Fruit fly (Drosophila melanogaster) whole organism, embryonic: ENCODE data around the gene ND-SGDH.
A peak's percentile ranks its signal among the peaks of the same experiment; 100 is the strongest.

Source experiments
- Atf6 ChIP-seq: fragments of 200-800 bp; sonication (Bioruptor generic); IDR thresholded peaks from 2 replicates; pipeline ENCODE4 v1.3.6; 2022; ENCODE audit warnings: missing biosample characterization, missing genetic modification characterization
- BEAF-32 ChIP-seq: fragments of 200-800 bp; sonication (Bioruptor generic); optimal IDR thresholded peaks from 3 replicates; lab custom pipeline; 2017; ENCODE audit warnings: missing biosample characterization, missing genetic modification characterization, mild to moderate bottlenecking, moderate library complexity, missing genetic modification reagents
- Bgb ChIP-seq: fragments of 200-800 bp; sonication (Bioruptor generic); IDR thresholded peaks from 2 replicates; pipeline ENCODE4 v1.3.6; 2022; ENCODE audit warnings: missing biosample characterization, missing genetic modification characterization; ENCODE audit not compliant: partially characterized antibody
- Blimp-1 ChIP-seq: fragments of 200-800 bp; sonication (Bioruptor generic); optimal IDR thresholded peaks from 3 replicates; lab custom pipeline; 2018; ENCODE audit warnings: missing biosample characterization, missing genetic modification characterization, mild to moderate bottlenecking, moderate library complexity, missing genetic modification reagents
- CG10321 ChIP-seq: fragments of 200-800 bp; sonication (Bioruptor generic); IDR thresholded peaks from 2 replicates; pipeline ENCODE4 v1.3.6; 2022; ENCODE audit warnings: missing biosample characterization, missing genetic modification characterization
- CG11560 ChIP-seq: fragments of 200-800 bp; sonication (Bioruptor generic); IDR thresholded peaks from 3 replicates; pipeline ENCODE4 v1.3.6; 2022; ENCODE audit warnings: missing biosample characterization, missing genetic modification characterization
- CG12219 ChIP-seq: fragments of 200-800 bp; sonication (Bioruptor generic); optimal IDR thresholded peaks from 3 replicates; lab custom pipeline; 2018; ENCODE audit warnings: missing biosample characterization, mild to moderate bottlenecking, missing genetic modification characterization
- CG13624 ChIP-seq: fragments of 200-800 bp; sonication (Bioruptor generic); optimal IDR thresholded peaks from 2 replicates; lab custom pipeline; 2016; ENCODE audit warnings: missing biosample characterization, missing genetic modification characterization
- CG14050 ChIP-seq: fragments of 200-800 bp; sonication (Bioruptor generic); IDR thresholded peaks from 3 replicates; pipeline ENCODE4 v1.3.6; 2022; ENCODE audit warnings: missing biosample characterization, missing genetic modification characterization
- CG15073 ChIP-seq: fragments of 200-800 bp; sonication (Bioruptor generic); optimal IDR thresholded peaks from 2 replicates; lab custom pipeline; 2016; ENCODE audit warnings: missing biosample characterization, missing genetic modification characterization
- CG1529 ChIP-seq: fragments of 200-800 bp; sonication (Bioruptor generic); optimal IDR thresholded peaks from 3 replicates; lab custom pipeline; 2018; ENCODE audit warnings: missing biosample characterization, missing genetic modification characterization
- CG15479 ChIP-seq: fragments of 200-800 bp; sonication (Bioruptor generic); optimal IDR thresholded peaks from 3 replicates; lab custom pipeline; 2019; ENCODE audit warnings: missing biosample characterization, mild to moderate bottlenecking, missing genetic modification characterization, moderate library complexity
- CG17912 ChIP-seq: fragments of 200-800 bp; sonication (Bioruptor generic); optimal IDR thresholded peaks from 2 replicates; lab custom pipeline; 2018; ENCODE audit warnings: missing biosample characterization, mild to moderate bottlenecking, missing genetic modification characterization
- CG18476 ChIP-seq: fragments of 200-800 bp; sonication (Bioruptor generic); optimal IDR thresholded peaks from 2 replicates; lab custom pipeline; 2016; ENCODE audit warnings: missing biosample characterization, mild to moderate bottlenecking, missing genetic modification characterization
- CG32772 ChIP-seq: fragments of 200-800 bp; sonication (Bioruptor generic); IDR thresholded peaks from 2 replicates; pipeline ENCODE4 v1.3.6; 2022; ENCODE audit warnings: missing biosample characterization, missing genetic modification characterization
- CG3281 ChIP-seq: fragments of 200-800 bp; sonication (Bioruptor generic); optimal IDR thresholded peaks from 3 replicates; lab custom pipeline; 2017; ENCODE audit warnings: missing biosample characterization, mild to moderate bottlenecking, missing genetic modification characterization
- CG33213 ChIP-seq: fragments of 200-800 bp; sonication (Bioruptor generic); optimal IDR thresholded peaks from 3 replicates; lab custom pipeline; 2016; ENCODE audit warnings: missing biosample characterization, missing genetic modification characterization
- CG4707 ChIP-seq: fragments of 200-800 bp; sonication (Bioruptor generic); optimal IDR thresholded peaks from 2 replicates; lab custom pipeline; 2018; ENCODE audit warnings: missing biosample characterization, mild to moderate bottlenecking, missing genetic modification characterization, moderate library complexity
- CG5245 ChIP-seq: fragments of 200-800 bp; sonication (Bioruptor generic); optimal IDR thresholded peaks from 3 replicates; lab custom pipeline; 2016; ENCODE audit warnings: missing biosample characterization, missing genetic modification characterization
- CG6272 ChIP-seq: fragments of 200-800 bp; sonication (Bioruptor generic); IDR thresholded peaks from 2 replicates; pipeline ENCODE4 v1.3.6; 2022; ENCODE audit warnings: missing biosample characterization, missing genetic modification characterization
- CG7745 ChIP-seq: fragments of 200-800 bp; sonication (Bioruptor generic); optimal IDR thresholded peaks from 2 replicates; lab custom pipeline; 2018; ENCODE audit warnings: missing biosample characterization, mild to moderate bottlenecking, missing genetic modification characterization, moderate library complexity
- CG8359 ChIP-seq: fragments of 200-800 bp; sonication (Bioruptor generic); optimal IDR thresholded peaks from 2 replicates; lab custom pipeline; 2017; ENCODE audit warnings: missing biosample characterization, mild to moderate bottlenecking, missing genetic modification characterization, borderline replicate concordance
- CG9876 ChIP-seq: fragments of 200-800 bp; sonication (Bioruptor generic); optimal IDR thresholded peaks from 2 replicates; lab custom pipeline; 2016; ENCODE audit warnings: missing biosample characterization, missing genetic modification characterization
- Dp ChIP-seq: fragments of 200-800 bp; sonication (Bioruptor generic); optimal IDR thresholded peaks from 2 replicates; lab custom pipeline; 2018; ENCODE audit warnings: missing biosample characterization, mild to moderate bottlenecking, missing genetic modification characterization, moderate library complexity
- E2f2 ChIP-seq: fragments of 200-800 bp; sonication (Bioruptor generic); IDR thresholded peaks from 2 replicates; pipeline ENCODE4 v1.3.6; 2022; ENCODE audit warnings: missing biosample characterization, missing genetic modification characterization
- Ets97D ChIP-seq: fragments of 200-800 bp; sonication (Bioruptor generic); optimal IDR thresholded peaks from 3 replicates; lab custom pipeline; 2016; ENCODE audit warnings: missing biosample characterization, missing genetic modification characterization
- HLH54F ChIP-seq: fragments of 200-800 bp; sonication (Bioruptor generic); optimal IDR thresholded peaks from 3 replicates; lab custom pipeline; 2016; ENCODE audit warnings: missing biosample characterization, missing genetic modification characterization
- Jarid2 ChIP-seq: fragments of 200-800 bp; sonication (Bioruptor generic); optimal IDR thresholded peaks from 3 replicates; lab custom pipeline; 2017; ENCODE audit warnings: mild to moderate bottlenecking, missing biosample characterization, missing genetic modification reagents, missing genetic modification characterization
- Kr ChIP-seq: fragments of 200-800 bp; sonication (Bioruptor generic); optimal IDR thresholded peaks from 2 replicates; lab custom pipeline; 2017; ENCODE audit warnings: missing biosample characterization, mild to moderate bottlenecking, missing genetic modification characterization
- Mrtf ChIP-seq: fragments of 200-800 bp; sonication (Bioruptor generic); IDR thresholded peaks from 3 replicates; pipeline ENCODE4 v1.3.6; 2022; ENCODE audit warnings: missing biosample characterization, missing genetic modification characterization
- Nf-YA ChIP-seq: fragments of 200-800 bp; sonication (Bioruptor generic); IDR thresholded peaks from 2 replicates; pipeline ENCODE4 v1.3.6; 2022; ENCODE audit warnings: missing biosample characterization, missing genetic modification characterization
- NfI ChIP-seq: fragments of 200-800 bp; sonication (Bioruptor generic); optimal IDR thresholded peaks from 3 replicates; lab custom pipeline; 2018; ENCODE audit warnings: missing biosample characterization, mild to moderate bottlenecking, missing genetic modification characterization, moderate library complexity
- Taf1 ChIP-seq: fragments of 200-800 bp; sonication (Bioruptor generic); IDR thresholded peaks from 2 replicates; pipeline ENCODE4 v1.3.6; 2022; ENCODE audit warnings: missing biosample characterization, missing genetic modification characterization
- YL-1 ChIP-seq: fragments of 200-800 bp; sonication (Bioruptor generic); optimal IDR thresholded peaks from 3 replicates; lab custom pipeline; 2017; ENCODE audit warnings: missing biosample characterization, mild to moderate bottlenecking, missing genetic modification characterization
- amos ChIP-seq: fragments of 200-800 bp; sonication (Bioruptor generic); IDR thresholded peaks from 2 replicates; pipeline ENCODE4 v1.3.6; 2022; ENCODE audit warnings: missing biosample characterization, missing genetic modification characterization; ENCODE audit not compliant: partially characterized antibody
- btn ChIP-seq: fragments of 200-800 bp; sonication (Bioruptor generic); optimal IDR thresholded peaks from 2 replicates; lab custom pipeline; 2016; ENCODE audit warnings: missing biosample characterization, missing genetic modification characterization
- chn ChIP-seq: fragments of 200-800 bp; sonication (Bioruptor generic); optimal IDR thresholded peaks from 2 replicates; lab custom pipeline; 2016; ENCODE audit warnings: missing biosample characterization, missing genetic modification characterization
- dimm ChIP-seq: fragments of 200-800 bp; sonication (Bioruptor generic); IDR thresholded peaks from 2 replicates; pipeline ENCODE4 v1.3.6; 2022; ENCODE audit warnings: missing biosample characterization, missing genetic modification characterization
- gt ChIP-seq: fragments of 200-800 bp; sonication (Bioruptor generic); IDR thresholded peaks from 2 replicates; pipeline ENCODE4 v1.3.6; 2022; ENCODE audit warnings: missing biosample characterization, missing genetic modification characterization
- inv ChIP-seq: fragments of 200-800 bp; sonication (Bioruptor generic); IDR thresholded peaks from 2 replicates; pipeline ENCODE4 v1.3.6; 2022; ENCODE audit warnings: missing biosample characterization, missing genetic modification characterization; ENCODE audit not compliant: partially characterized antibody
- knrl ChIP-seq: fragments of 200-800 bp; sonication (Bioruptor generic); IDR thresholded peaks from 3 replicates; pipeline ENCODE4 v1.3.6; 2022; ENCODE audit warnings: missing biosample characterization, missing genetic modification characterization; ENCODE audit not compliant: partially characterized antibody
- lbe ChIP-seq: fragments of 200-800 bp; sonication (Bioruptor generic); optimal IDR thresholded peaks from 2 replicates; lab custom pipeline; 2016; ENCODE audit warnings: missing biosample characterization, mild to moderate bottlenecking, missing genetic modification characterization
- oc ChIP-seq: fragments of 200-800 bp; sonication (Bioruptor generic); optimal IDR thresholded peaks from 2 replicates; lab custom pipeline; 2018; ENCODE audit warnings: missing biosample characterization, mild to moderate bottlenecking, missing genetic modification characterization, moderate library complexity
- pum ChIP-seq: fragments of 200-800 bp; sonication (Bioruptor generic); optimal IDR thresholded peaks from 2 replicates; lab custom pipeline; 2016; ENCODE audit warnings: missing biosample characterization, missing genetic modification characterization
- ro ChIP-seq: fragments of 200-800 bp; sonication (Bioruptor generic); IDR thresholded peaks from 2 replicates; pipeline ENCODE4 v1.3.6; 2022; ENCODE audit warnings: missing biosample characterization, missing genetic modification characterization
- sens-2 ChIP-seq: fragments of 200-800 bp; sonication (Bioruptor generic); IDR thresholded peaks from 2 replicates; pipeline ENCODE4 v1.3.6; 2022; ENCODE audit warnings: missing biosample characterization, missing genetic modification characterization
- sug ChIP-seq: fragments of 200-800 bp; optimal IDR thresholded peaks from 2 replicates; lab custom pipeline; 2019; ENCODE audit warnings: missing biosample characterization, mild to moderate bottlenecking, missing genetic modification characterization, moderate library complexity
- tup ChIP-seq: fragments of 200-800 bp; sonication (Bioruptor generic); optimal IDR thresholded peaks from 2 replicates; lab custom pipeline; 2016; ENCODE audit warnings: missing biosample characterization, mild to moderate bottlenecking, missing genetic modification characterization, moderate library complexity
- vnd ChIP-seq: fragments of 200-800 bp; sonication (Bioruptor generic); IDR thresholded peaks from 3 replicates; pipeline ENCODE4 v1.3.6; 2022; ENCODE audit warnings: missing biosample characterization, missing genetic modification characterization; ENCODE audit not compliant: partially characterized antibody

ND-SGDH gene

DNA sequence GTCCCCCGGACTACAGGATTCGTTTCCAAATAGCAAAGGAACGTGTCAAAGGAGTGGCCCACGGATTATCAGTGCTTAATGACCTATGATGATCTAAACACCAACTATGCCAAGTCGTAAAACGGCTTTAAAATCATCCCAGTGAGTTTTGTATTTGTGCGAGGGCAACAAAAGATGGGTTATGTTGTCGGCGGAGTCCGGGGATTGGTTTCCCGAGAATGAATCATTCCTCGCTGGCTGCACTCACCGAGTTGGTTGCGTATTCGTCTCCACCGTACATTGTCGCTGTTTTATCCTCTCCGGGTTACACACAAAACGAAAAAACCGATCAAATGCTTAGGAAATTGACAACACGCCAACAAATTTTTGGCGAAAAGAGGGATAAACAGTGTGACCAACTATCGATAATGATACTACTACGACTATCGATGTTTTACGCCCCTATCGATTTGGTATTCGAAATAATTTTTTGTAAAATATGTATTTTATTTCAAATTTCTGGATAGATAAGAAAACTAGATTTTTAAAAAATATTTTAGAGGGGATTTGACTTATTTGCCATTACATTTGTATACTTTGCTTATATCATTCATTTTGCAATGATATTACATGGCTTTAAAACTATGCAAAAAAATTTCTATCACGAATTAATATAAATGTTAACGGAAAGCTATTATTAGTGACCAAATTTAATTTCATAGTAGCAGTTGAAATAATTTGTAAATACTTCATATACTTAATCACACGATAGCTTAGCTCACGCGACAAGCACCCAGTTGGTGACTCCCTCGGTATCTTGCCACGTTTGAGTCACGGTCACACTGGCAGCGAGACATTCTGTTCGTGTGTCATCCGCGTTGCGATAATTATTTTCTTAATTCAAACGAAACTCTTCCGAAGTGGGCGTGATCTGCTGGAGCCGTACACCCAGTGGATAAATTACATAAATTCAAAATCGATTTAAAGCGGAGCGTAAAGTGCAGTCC lies 7.6 kb upstream of the ND-SGDH start, which contains the start of the genes eIF3l and Nrx-IV (continued):
- TF ChIP-seq CG4707 (GFP tag; lab: Kevin White, UChicago) (no peak), CG14050 (GFP tag; lab: Robert Waterston, UW) (no peak), Nf-YA (no peak), lbe (GFP tag; lab: Kevin White, UChicago) (no peak), amos (peak; percentile 64), ro (GFP tag; lab: Robert Waterston, UW) (no peak), CG13624 (GFP tag; lab: Kevin White, UChicago) (no peak), CG5245 (GFP tag; lab: Kevin White, UChicago) (no peak), CG1529 (no peak), CG11560 (tag; lab: Robert Waterston, UW) (no peak), CG15479 (GFP tag; lab: Kevin White, UChicago) (no peak), Mrtf (GFP tag; lab: Robert Waterston, UW) (no peak), CG17912 (GFP tag; lab: Kevin White, UChicago) (no peak), CG10321 (GFP tag; lab: Robert Waterston, UW) (no peak), gt (GFP tag; lab: Robert Waterston, UW) (no peak), Blimp-1 (GFP tag; lab: Kevin White, UChicago) (no peak), NfI (GFP tag; lab: Kevin White, UChicago) (no peak), CG7745 (tag; lab: Kevin White, UChicago) (no peak), Kr (GFP tag; lab: Kevin White, UChicago) (no peak), CG6272 (GFP tag; lab: Robert Waterston, UW) (no peak), E2f2 (no peak), YL-1 (peak; percentile 57), oc (no peak), sens-2 (GFP tag; lab: Robert Waterston, UW) (no peak), Jarid2 (GFP tag; lab: Kevin White, UChicago) (no peak), CG12219 (GFP tag; lab: Kevin White, UChicago) (no peak), Taf1 (no peak), Ets97D (GFP tag; lab: Kevin White, UChicago) (peak; percentile 14), CG33213 (peak; percentile 18), CG9876 (no peak), Atf6 (GFP tag; lab: Robert Waterston, UW) (no peak), Dp (GFP tag; lab: Kevin White, UChicago) (peak; percentile 5), inv (peak; percentile 72), vnd (peak; percentile 64; the same call in 1 of the 3 replicates), CG8359 (GFP tag; lab: Kevin White, UChicago) (no peak), CG18476 (GFP tag; lab: Kevin White, UChicago) (no peak), CG32772 (no peak), chn (GFP tag; lab: Kevin White, UChicago) (no peak), dimm (GFP tag; lab: Robert Waterston, UW) (no peak), btn (GFP tag; lab: Kevin White, UChicago) (no peak), pum (no peak), CG3281 (GFP tag; lab: Kevin White, UChicago) (no peak), Bgb (GFP tag; lab: Robert Waterston, UW) (peak; percentile 40; the same call in 1 of the 2 replicates), BEAF-32 (GFP tag; lab: Kevin White, UChicago) (peak; percentile 88), tup (GFP tag; lab: Kevin White, UChicago) (no peak), knrl (GFP tag; lab: Robert Waterston, UW) (peak; percentile 76), CG15073 (GFP tag; lab: Kevin White, UChicago) (no peak), sug (tag; lab: Kevin White, UChicago) (no peak), HLH54F (GFP tag; lab: Kevin White, UChicago) (no peak)
